Worm (Caenorhabditis elegans) whole organism, late embryonic: ENCODE measurements around the gene aex-4.

Source experiments
- fkh-10 ChIP-seq: fragments of 150-350 bp; optimal IDR thresholded peaks from 2 replicates; lab custom pipeline; 2014; ENCODE audit warnings: missing biosample characterization, missing genetic modification reagents, missing genetic modification characterization
- nhr-11 ChIP-seq: fragments of 150-350 bp; optimal IDR thresholded peaks from 2 replicates; lab custom pipeline; 2014; ENCODE audit warnings: missing biosample characterization, missing genetic modification characterization
- npax-4 ChIP-seq: sonication (generic microtip); optimal IDR thresholded peaks from 2 replicates; lab custom pipeline; 2016; ENCODE audit warnings: missing genetic modification characterization, missing compliant biosample characterization

- TF ChIP-seq npax-4 (tag; lab: Kevin White, UChicago): no peak
- TF ChIP-seq nhr-11: no peak
- TF ChIP-seq fkh-10 (GFP tag; lab: Kevin White, UChicago): no peak
Measured at ce11 chrX:3705319-3705718, 23.8 kb upstream of the aex-4 start.
